Worm (Caenorhabditis elegans) whole organism, late embryonic: ENCODE results near the gene rnp-4.

Source experiments
- C08G9.2 ChIP-seq: sonication (generic microtip); optimal IDR thresholded peaks from 2 replicates; lab custom pipeline; 2016; ENCODE audit warnings: mild to moderate bottlenecking, missing genetic modification characterization, moderate library complexity, missing compliant biosample characterization
- C38D4.7 ChIP-seq: fragments of 200-800 bp; sonication (Bioruptor generic); optimal IDR thresholded peaks from 2 replicates; lab custom pipeline; 2018; ENCODE audit warnings: mild to moderate bottlenecking, missing genetic modification characterization, moderate library complexity, missing compliant biosample characterization
- K02D7.2 ChIP-seq: sonication (generic microtip); optimal IDR thresholded peaks from 2 replicates; lab custom pipeline; 2017; ENCODE audit warnings: mild to moderate bottlenecking, missing genetic modification characterization, missing compliant biosample characterization
- T23F11.4 ChIP-seq: fragments of 200-800 bp; sonication (Bioruptor generic); optimal IDR thresholded peaks from 2 replicates; lab custom pipeline; 2018; ENCODE audit warnings: mild to moderate bottlenecking, missing genetic modification characterization, missing compliant biosample characterization
- Y22D7AL.16 ChIP-seq: sonication (generic microtip); optimal IDR thresholded peaks from 2 replicates; lab custom pipeline; 2016; ENCODE audit warnings: missing genetic modification characterization, missing compliant biosample characterization
- ahr-1 ChIP-seq: sonication (generic microtip); optimal IDR thresholded peaks from 2 replicates; lab custom pipeline; 2016; ENCODE audit warnings: missing genetic modification characterization, missing compliant biosample characterization
- ceh-18 ChIP-seq: sonication (generic microtip); optimal IDR thresholded peaks from 2 replicates; lab custom pipeline; 2016; ENCODE audit warnings: missing genetic modification characterization, missing compliant biosample characterization
- ceh-19 ChIP-seq: fragments of 200-800 bp; sonication (Bioruptor generic); optimal IDR thresholded peaks from 2 replicates; lab custom pipeline; 2018; ENCODE audit warnings: mild to moderate bottlenecking, missing genetic modification characterization, missing compliant biosample characterization
- ceh-2 ChIP-seq: sonication (generic microtip); optimal IDR thresholded peaks from 2 replicates; lab custom pipeline; 2016; ENCODE audit warnings: missing genotype, missing genetic modification characterization, missing compliant biosample characterization
- ceh-22 ChIP-seq: sonication (generic microtip); optimal IDR thresholded peaks from 2 replicates; lab custom pipeline; 2017; ENCODE audit warnings: missing biosample characterization, missing genetic modification characterization
- ceh-45 ChIP-seq: fragments of 200-800 bp; sonication (Bioruptor generic); IDR thresholded peaks from 2 replicates; pipeline ENCODE4 v1.3.6; 2022; ENCODE audit warnings: missing genetic modification reagents, missing genetic modification characterization, missing compliant biosample characterization
- ceh-48 ChIP-seq: sonication (generic microtip); optimal IDR thresholded peaks from 2 replicates; lab custom pipeline; 2016; ENCODE audit warnings: missing genetic modification characterization, inconsistent platforms, missing compliant biosample characterization
- ceh-9 ChIP-seq: sonication (generic microtip); optimal IDR thresholded peaks from 2 replicates; lab custom pipeline; 2016; ENCODE audit warnings: mild to moderate bottlenecking, missing genetic modification characterization, inconsistent platforms, missing compliant biosample characterization
- che-1 ChIP-seq: sonication (generic microtip); optimal IDR thresholded peaks from 2 replicates; lab custom pipeline; 2016; ENCODE audit warnings: mild to moderate bottlenecking, missing genetic modification characterization, missing compliant biosample characterization
- dmd-4 ChIP-seq: sonication (generic microtip); optimal IDR thresholded peaks from 2 replicates; lab custom pipeline; 2016; ENCODE audit warnings: borderline replicate concordance, missing genetic modification characterization, missing compliant biosample characterization
- elt-2 ChIP-seq: sonication (generic microtip); optimal IDR thresholded peaks from 2 replicates; lab custom pipeline; 2016; ENCODE audit warnings: missing genetic modification reagents, missing genetic modification characterization, missing compliant biosample characterization
- elt-4 ChIP-seq: sonication (generic microtip); optimal IDR thresholded peaks from 2 replicates; lab custom pipeline; 2016; ENCODE audit warnings: missing genetic modification characterization, missing compliant biosample characterization
- ets-4 ChIP-seq: sonication (generic microtip); optimal IDR thresholded peaks from 2 replicates; lab custom pipeline; 2016; ENCODE audit warnings: missing genetic modification characterization, missing compliant biosample characterization
- gmeb-2 ChIP-seq: sonication (generic microtip); optimal IDR thresholded peaks from 2 replicates; lab custom pipeline; 2016; ENCODE audit warnings: missing genetic modification characterization, inconsistent platforms, missing compliant biosample characterization
- hlh-30 ChIP-seq: sonication (generic microtip); optimal IDR thresholded peaks from 2 replicates; lab custom pipeline; 2017; ENCODE audit warnings: antibody characterized with exemption, missing genetic modification characterization, missing compliant biosample characterization; ENCODE audit not compliant: insufficient read depth
- hlh-6 ChIP-seq: sonication (generic microtip); optimal IDR thresholded peaks from 2 replicates; lab custom pipeline; 2016; ENCODE audit warnings: missing genotype, missing genetic modification characterization, missing compliant biosample characterization
- nfya-1 ChIP-seq: sonication (generic microtip); optimal IDR thresholded peaks from 2 replicates; lab custom pipeline; 2017; ENCODE audit warnings: missing genetic modification characterization, mild to moderate bottlenecking, missing compliant biosample characterization, antibody characterized with exemption, moderate library complexity
- nhr-11 ChIP-seq: fragments of 150-350 bp; optimal IDR thresholded peaks from 2 replicates; lab custom pipeline; 2014; ENCODE audit warnings: missing biosample characterization, missing genetic modification characterization
- nhr-232 ChIP-seq: sonication (generic microtip); optimal IDR thresholded peaks from 2 replicates; lab custom pipeline; 2016; ENCODE audit warnings: missing genetic modification characterization, missing compliant biosample characterization
- npax-4 ChIP-seq: sonication (generic microtip); optimal IDR thresholded peaks from 2 replicates; lab custom pipeline; 2016; ENCODE audit warnings: missing genetic modification characterization, missing compliant biosample characterization
- odd-2 ChIP-seq: sonication (generic microtip); optimal IDR thresholded peaks from 2 replicates; lab custom pipeline; 2017; ENCODE audit warnings: antibody characterized with exemption, mild to moderate bottlenecking, missing genetic modification characterization, missing compliant biosample characterization
- pag-3 ChIP-seq: sonication (generic microtip); optimal IDR thresholded peaks from 2 replicates; lab custom pipeline; 2016; ENCODE audit warnings: missing compliant biosample characterization, missing genetic modification characterization, borderline replicate concordance
- pat-9 ChIP-seq: fragments of 200-800 bp; sonication (Bioruptor generic); optimal IDR thresholded peaks from 2 replicates; lab custom pipeline; 2018; ENCODE audit warnings: mild to moderate bottlenecking, missing genetic modification characterization, moderate library complexity, missing compliant biosample characterization
- pax-1 ChIP-seq: fragments of 150-350 bp; optimal IDR thresholded peaks from 2 replicates; lab custom pipeline; 2014; ENCODE audit warnings: missing biosample characterization, missing genetic modification characterization
- pha-2 ChIP-seq: sonication (generic microtip); optimal IDR thresholded peaks from 2 replicates; lab custom pipeline; 2017; ENCODE audit warnings: mild to moderate bottlenecking, missing genetic modification characterization, missing compliant biosample characterization
- pha-4 ChIP-seq: fragments of 150-350 bp; optimal IDR thresholded peaks from 2 replicates; lab custom pipeline; 2018; ENCODE audit warnings: missing biosample characterization, missing genetic modification reagents, missing genetic modification characterization
- pqm-1 ChIP-seq: sonication (generic microtip); optimal IDR thresholded peaks from 2 replicates; lab custom pipeline; 2016; ENCODE audit warnings: missing genetic modification characterization, missing compliant biosample characterization
- pros-1 ChIP-seq: fragments of 150-350 bp; optimal IDR thresholded peaks from 2 replicates; lab custom pipeline; 2014; ENCODE audit warnings: missing biosample characterization, missing genetic modification reagents, missing genetic modification characterization
- ref-2 ChIP-seq: sonication (generic microtip); optimal IDR thresholded peaks from 2 replicates; lab custom pipeline; 2016; ENCODE audit warnings: missing genetic modification characterization, missing compliant biosample characterization
- sdc-2 ChIP-seq: sonication (generic microtip); optimal IDR thresholded peaks from 2 replicates; lab custom pipeline; 2016; ENCODE audit warnings: missing genotype, missing genetic modification characterization, missing compliant biosample characterization
- sox-4 ChIP-seq: sonication (generic microtip); optimal IDR thresholded peaks from 2 replicates; lab custom pipeline; 2017; ENCODE audit warnings: mild to moderate bottlenecking, missing genetic modification characterization, inconsistent platforms, missing compliant biosample characterization
- tbx-2 ChIP-seq: sonication (generic microtip); optimal IDR thresholded peaks from 2 replicates; lab custom pipeline; 2016; ENCODE audit warnings: missing genetic modification characterization, missing compliant biosample characterization
- ttx-3 ChIP-seq: sonication (generic microtip); optimal IDR thresholded peaks from 2 replicates; lab custom pipeline; 2016; ENCODE audit warnings: missing genetic modification reagents, missing genetic modification characterization, missing compliant biosample characterization
- unc-3 ChIP-seq, 2 experiments: fragments of 200-800 bp in 1 of 2; sonication (Bioruptor generic) in 1 of 2; sonication (generic microtip) in 1 of 2; conservative IDR thresholded peaks in 1 of 2; optimal IDR thresholded peaks in 1 of 2; 2 replicates each; pipeline versions ENCODE4 v1.3.6 to Lab custom; 2016 to 2022; ENCODE audit warnings: missing compliant biosample characterization in 2 of 2, missing genetic modification characterization in 2 of 2, missing genetic modification reagents in 1 of 2
- unc-42 ChIP-seq: sonication (generic microtip); optimal IDR thresholded peaks from 2 replicates; lab custom pipeline; 2016; ENCODE audit warnings: missing genotype, missing genetic modification characterization, missing compliant biosample characterization
- unc-55 ChIP-seq: sonication (generic microtip); optimal IDR thresholded peaks from 2 replicates; lab custom pipeline; 2017; ENCODE audit warnings: missing biosample characterization, missing genetic modification reagents, missing genetic modification characterization
- unc-86 ChIP-seq: sonication (generic microtip); optimal IDR thresholded peaks from 2 replicates; lab custom pipeline; 2016; ENCODE audit warnings: missing genetic modification characterization, missing compliant biosample characterization
- ztf-16 ChIP-seq: sonication (generic microtip); optimal IDR thresholded peaks from 2 replicates; lab custom pipeline; 2017; ENCODE audit warnings: missing genetic modification characterization, missing compliant biosample characterization

Gene rnp-4

DNA sequence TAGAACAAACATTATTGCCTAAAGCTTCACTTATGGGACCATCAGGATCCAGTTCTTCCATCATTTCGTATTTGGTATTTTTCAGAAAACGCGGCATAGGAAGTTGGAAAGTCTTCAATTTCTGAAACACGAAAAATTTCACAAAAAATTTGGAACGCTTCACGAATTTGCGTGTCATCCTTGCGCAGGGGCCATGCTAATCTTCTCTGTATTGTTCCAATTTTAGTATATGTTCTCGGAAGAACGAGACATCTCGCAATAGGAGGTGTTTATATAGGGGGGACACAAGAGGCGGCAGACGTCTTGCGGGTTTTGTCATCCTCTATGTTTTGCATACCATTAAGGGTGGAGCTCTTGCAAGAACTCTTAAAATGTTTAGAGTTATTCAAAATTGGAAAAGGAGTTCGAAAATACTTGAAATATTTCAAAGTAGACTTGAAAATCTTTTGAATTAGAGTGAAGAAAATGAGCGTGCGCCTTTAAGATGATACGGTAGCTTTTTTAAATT is 20.7 kb downstream of the rnp-4 start (continued):
- TF ChIP-seq ttx-3 (tag; lab: Kevin White, UChicago) = peak; percentile 54
- peak; percentile 53 for TF ChIP-seq nhr-232 (tag; lab: Kevin White, UChicago)
- peak; percentile 73 for TF ChIP-seq che-1 (tag; lab: Kevin White, UChicago)

ce11 chrIII:4428797-4429196 is 22.7 kb downstream of the rnp-4 start:
- TF ChIP-seq che-1 (tag; lab: Kevin White, UChicago) (no peak), gmeb-2 (tag; lab: Kevin White, UChicago) (no peak), C38D4.7 (peak; percentile 15), T23F11.4 (GFP tag; lab: Kevin White, UChicago) (peak; percentile 56), unc-3 (GFP tag; conservative IDR thresholded peaks at IDR 0.05; lab: Robert Waterston, UW) (peak; percentile 40; the same call in 1 of the 2 replicates), unc-3 (tag; optimal IDR thresholded peaks at IDR 0.05; lab: Kevin White, UChicago) (no peak), ceh-45 (0 out of 2 replicates have a peak, but pooled peaks have one; percentile 42), sox-4 (peak; percentile 8), C08G9.2 (tag; lab: Kevin White, UChicago) (peak; percentile 10), Y22D7AL.16 (tag; lab: Kevin White, UChicago) (peak; percentile 14)

DNA sequence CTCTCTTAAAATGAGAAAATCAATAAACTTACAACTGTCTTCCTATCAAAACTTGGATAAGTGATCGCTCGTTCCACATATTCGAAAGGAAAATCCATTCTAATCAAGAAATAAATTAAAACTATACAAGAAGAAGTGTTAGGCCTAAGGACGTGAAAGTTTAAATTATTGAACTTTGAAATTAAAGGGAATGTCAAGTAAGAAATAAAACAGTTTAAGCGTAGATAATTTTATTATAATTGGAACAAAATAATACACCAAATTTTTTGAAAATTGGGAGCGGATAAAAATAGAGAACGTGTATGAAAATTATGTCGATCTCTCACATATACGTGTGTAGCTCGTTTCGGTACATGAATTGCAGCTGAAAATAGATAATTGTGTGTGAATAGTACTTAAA is 23.3 kb downstream of the rnp-4 start, which contains the start of gene C28A5.6:
Gene C28A5.6, minus strand, starts transcription at position 101 of the 400 bp plus-strand sequence.
- TF ChIP-seq pax-1 (tag; lab: Kevin White, UChicago) (no peak), ref-2 (tag; lab: Kevin White, UChicago) (no peak), hlh-30 (tag; lab: Kevin White, UChicago) (no peak), pag-3 (tag; lab: Kevin White, UChicago) (no peak), nfya-1 (tag; lab: Kevin White, UChicago) (no peak), ceh-18 (tag; lab: Kevin White, UChicago) (no peak), ceh-48 (tag; lab: Kevin White, UChicago) (no peak), ets-4 (tag; lab: Kevin White, UChicago) (no peak), gmeb-2 (tag; lab: Kevin White, UChicago) (no peak), sdc-2 (no peak), pha-2 (tag; lab: Kevin White, UChicago) (no peak)

DNA sequence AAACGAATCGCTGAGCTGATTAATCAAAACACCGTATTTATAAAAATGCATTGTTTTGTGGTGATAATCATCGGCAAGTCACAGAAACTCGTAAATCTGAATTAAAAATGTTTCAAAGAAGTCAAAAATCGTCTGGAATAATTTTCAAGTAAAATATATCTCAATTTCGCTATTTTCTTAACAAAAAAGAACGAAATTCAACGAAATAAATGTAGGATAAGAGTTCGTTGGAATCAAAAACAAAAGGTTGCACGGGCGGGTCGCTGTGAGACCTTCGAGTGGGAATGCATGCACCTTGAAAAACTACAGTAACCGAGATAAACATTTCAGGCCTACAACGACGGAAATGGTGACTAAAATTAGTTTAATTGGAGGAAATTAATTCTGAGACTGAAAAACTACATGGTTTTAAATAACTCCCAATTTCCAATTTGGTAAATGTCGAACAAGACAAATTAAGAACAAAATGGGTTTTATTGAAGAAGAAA is 28.3 kb downstream of the rnp-4 start, which contains the start of gene C28A5.1:
Gene C28A5.1, minus strand, starts transcription at position 51 of the 488 bp plus-strand sequence.
- TF ChIP-seq ttx-3 (tag; lab: Kevin White, UChicago) (no peak), unc-86 (no peak), sox-4 (no peak), ztf-16 (tag; lab: Kevin White, UChicago) (no peak), hlh-6 (no peak), pha-4 (no peak), pat-9 (tag; lab: Kevin White, UChicago) (no peak), nhr-11 (tag; lab: Kevin White, UChicago) (no peak), elt-2 (tag; lab: Kevin White, UChicago) (no peak), unc-55 (no peak), C08G9.2 (tag; lab: Kevin White, UChicago) (no peak), pros-1 (tag; lab: Kevin White, UChicago) (no peak), nfya-1 (tag; lab: Kevin White, UChicago) (no peak), sdc-2 (no peak), hlh-30 (tag; lab: Kevin White, UChicago) (no peak), npax-4 (tag; lab: Kevin White, UChicago) (no peak), C38D4.7 (no peak), gmeb-2 (tag; lab: Kevin White, UChicago) (no peak), tbx-2 (tag; lab: Kevin White, UChicago) (no peak)

ce11 chrIII:4435262-4435661 is 29.2 kb downstream of the rnp-4 start:
- TF ChIP-seq sdc-2 (no peak), odd-2 (tag; lab: Kevin White, UChicago) (no peak), ceh-19 (GFP tag; lab: Kevin White, UChicago) (no peak), elt-4 (tag; lab: Kevin White, UChicago) (no peak), pha-4 (no peak), sox-4 (no peak), tbx-2 (tag; lab: Kevin White, UChicago) (no peak), ceh-9 (tag; lab: Kevin White, UChicago) (no peak), unc-3 (GFP tag; conservative IDR thresholded peaks at IDR 0.05; lab: Robert Waterston, UW) (no peak), unc-3 (tag; optimal IDR thresholded peaks at IDR 0.05; lab: Kevin White, UChicago) (no peak), unc-42 (tag; lab: Kevin White, UChicago) (no peak), K02D7.2 (tag; lab: Kevin White, UChicago) (no peak), pqm-1 (tag; lab: Kevin White, UChicago) (no peak), ceh-2 (no peak), dmd-4 (no peak), ceh-22 (tag; lab: Kevin White, UChicago) (no peak), ahr-1 (tag; lab: Kevin White, UChicago) (no peak)
